Fruit fly (Drosophila melanogaster) whole organism, embryonic: ENCODE results near the gene Tsp97E.
A peak's percentile ranks its signal among the peaks of the same experiment; 100 is the strongest.

Source experiments
- Bdp1 ChIP-seq: fragments of 200-800 bp; sonication (Bioruptor generic); optimal IDR thresholded peaks from 3 replicates; lab custom pipeline; 2016; ENCODE audit warnings: missing biosample characterization, missing genetic modification characterization
- CG10209 ChIP-seq: fragments of 200-800 bp; sonication (Bioruptor generic); optimal IDR thresholded peaks from 3 replicates; lab custom pipeline; 2017; ENCODE audit warnings: missing biosample characterization, mild to moderate bottlenecking, missing genetic modification characterization, missing genetic modification reagents
- CG10959 ChIP-seq: fragments of 200-800 bp; sonication (Bioruptor generic); IDR thresholded peaks from 2 replicates; pipeline ENCODE4 v1.3.6; 2022; ENCODE audit warnings: missing biosample characterization, missing genetic modification characterization
- CG11456 ChIP-seq: fragments of 200-800 bp; sonication (Bioruptor generic); IDR thresholded peaks from 3 replicates; pipeline ENCODE4 v1.3.6; 2022; ENCODE audit warnings: missing biosample characterization, missing genetic modification characterization
- CG11560 ChIP-seq: fragments of 200-800 bp; sonication (Bioruptor generic); IDR thresholded peaks from 3 replicates; pipeline ENCODE4 v1.3.6; 2022; ENCODE audit warnings: missing biosample characterization, missing genetic modification characterization
- CG11695 ChIP-seq: fragments of 200-800 bp; sonication (Bioruptor generic); IDR thresholded peaks from 3 replicates; pipeline ENCODE4 v1.3.6; 2022; ENCODE audit warnings: missing biosample characterization, missing genetic modification characterization
- CG12236 ChIP-seq: fragments of 200-800 bp; sonication (Bioruptor generic); optimal IDR thresholded peaks from 2 replicates; lab custom pipeline; 2016; ENCODE audit warnings: missing biosample characterization, missing genetic modification characterization
- CG13296 ChIP-seq: fragments of 200-800 bp; sonication (Bioruptor generic); optimal IDR thresholded peaks from 3 replicates; lab custom pipeline; 2018; ENCODE audit warnings: missing biosample characterization, mild to moderate bottlenecking, missing genetic modification characterization
- CG13624 ChIP-seq: fragments of 200-800 bp; sonication (Bioruptor generic); optimal IDR thresholded peaks from 2 replicates; lab custom pipeline; 2016; ENCODE audit warnings: missing biosample characterization, missing genetic modification characterization
- CG15011 ChIP-seq: fragments of 200-800 bp; sonication (Bioruptor generic); optimal IDR thresholded peaks from 3 replicates; lab custom pipeline; 2018; ENCODE audit warnings: missing biosample characterization, mild to moderate bottlenecking, missing genetic modification characterization
- CG1529 ChIP-seq: fragments of 200-800 bp; sonication (Bioruptor generic); optimal IDR thresholded peaks from 3 replicates; lab custom pipeline; 2018; ENCODE audit warnings: missing biosample characterization, missing genetic modification characterization
- CG1603 ChIP-seq: fragments of 200-800 bp; sonication (Bioruptor generic); optimal IDR thresholded peaks from 2 replicates; lab custom pipeline; 2019; ENCODE audit warnings: missing biosample characterization, mild to moderate bottlenecking, missing genetic modification characterization, moderate library complexity
- CG16813 ChIP-seq: fragments of 200-800 bp; sonication (Bioruptor generic); IDR thresholded peaks from 3 replicates; pipeline ENCODE4 v1.3.6; 2022; ENCODE audit warnings: missing biosample characterization, missing genetic modification characterization; ENCODE audit not compliant: partially characterized antibody
- CG17359 ChIP-seq: fragments of 200-800 bp; sonication (Bioruptor generic); optimal IDR thresholded peaks from 3 replicates; lab custom pipeline; 2018; ENCODE audit warnings: missing biosample characterization, mild to moderate bottlenecking, missing genetic modification characterization, moderate library complexity
- CG17385 ChIP-seq: fragments of 200-800 bp; sonication (Bioruptor generic); optimal IDR thresholded peaks from 3 replicates; lab custom pipeline; 2018; ENCODE audit warnings: missing biosample characterization, mild to moderate bottlenecking, missing genetic modification characterization
- CG2678 ChIP-seq: fragments of 200-800 bp; sonication (Bioruptor generic); optimal IDR thresholded peaks from 3 replicates; lab custom pipeline; 2019; ENCODE audit warnings: missing biosample characterization, mild to moderate bottlenecking, missing genetic modification characterization, moderate library complexity
- CG30403 ChIP-seq: fragments of 200-800 bp; sonication (Bioruptor generic); optimal IDR thresholded peaks from 3 replicates; lab custom pipeline; 2016; ENCODE audit warnings: missing biosample characterization, missing genetic modification characterization
- CG5180 ChIP-seq: fragments of 200-800 bp; sonication (Bioruptor generic); optimal IDR thresholded peaks from 3 replicates; lab custom pipeline; 2017; ENCODE audit warnings: missing biosample characterization, missing genetic modification characterization, mild to moderate bottlenecking, moderate library complexity, missing genetic modification reagents
- CG6254 ChIP-seq: fragments of 200-800 bp; sonication (Bioruptor generic); optimal IDR thresholded peaks from 3 replicates; lab custom pipeline; 2017; ENCODE audit warnings: mild to moderate bottlenecking, missing biosample characterization, missing genetic modification reagents, missing genetic modification characterization
- CG8359 ChIP-seq: fragments of 200-800 bp; sonication (Bioruptor generic); optimal IDR thresholded peaks from 2 replicates; lab custom pipeline; 2017; ENCODE audit warnings: missing biosample characterization, mild to moderate bottlenecking, missing genetic modification characterization, borderline replicate concordance
- CG9215 ChIP-seq: fragments of 200-800 bp; sonication (Bioruptor generic); IDR thresholded peaks from 2 replicates; pipeline ENCODE4 v1.3.6; 2022; ENCODE audit warnings: missing biosample characterization, missing genetic modification characterization
- CoRest ChIP-seq: fragments of 200-800 bp; sonication (Bioruptor generic); optimal IDR thresholded peaks from 3 replicates; lab custom pipeline; 2018; ENCODE audit warnings: missing biosample characterization, mild to moderate bottlenecking, missing genetic modification characterization, moderate library complexity
- D ChIP-seq, 2 experiments: fragments of 200-800 bp in 1 of 2; fragments of >200 bp in 1 of 2; sonication (Bioruptor generic) in 1 of 2; optimal IDR thresholded peaks; 2 replicates in 1 of 2; 3 replicates in 1 of 2; lab custom pipeline; 2017; ENCODE audit warnings: mild to moderate bottlenecking in 1 of 2, missing biosample characterization in 1 of 2, missing genetic modification characterization in 1 of 2, missing genetic modification reagents in 1 of 2
- Dad ChIP-seq: fragments of 200-800 bp; sonication (Bioruptor generic); optimal IDR thresholded peaks from 3 replicates; lab custom pipeline; 2016; ENCODE audit warnings: missing biosample characterization, missing genetic modification characterization
- Dll ChIP-seq: fragments of 200-800 bp; sonication (Bioruptor generic); IDR thresholded peaks from 4 replicates; pipeline ENCODE4 v1.3.6; 2022; ENCODE audit warnings: missing biosample characterization, missing genetic modification characterization; ENCODE audit not compliant: partially characterized antibody
- Nf-YC ChIP-seq: fragments of 200-800 bp; optimal IDR thresholded peaks from 3 replicates; lab custom pipeline; 2019; ENCODE audit warnings: missing biosample characterization, mild to moderate bottlenecking, missing genetic modification characterization, moderate library complexity
- NfI ChIP-seq: fragments of 200-800 bp; sonication (Bioruptor generic); optimal IDR thresholded peaks from 3 replicates; lab custom pipeline; 2018; ENCODE audit warnings: missing biosample characterization, mild to moderate bottlenecking, missing genetic modification characterization, moderate library complexity
- Oaz ChIP-seq: fragments of 200-800 bp; sonication (Bioruptor generic); IDR thresholded peaks from 2 replicates; pipeline ENCODE4 v1.3.6; 2022; ENCODE audit warnings: missing biosample characterization, missing genetic modification characterization
- Opbp ChIP-seq: fragments of 200-800 bp; sonication (Bioruptor generic); IDR thresholded peaks from 3 replicates; pipeline ENCODE4 v1.3.6; 2022; ENCODE audit warnings: missing biosample characterization, missing genetic modification characterization; ENCODE audit not compliant: partially characterized antibody
- Sox100B ChIP-seq: fragments of 200-800 bp; sonication (Bioruptor generic); optimal IDR thresholded peaks from 3 replicates; lab custom pipeline; 2018; ENCODE audit warnings: missing biosample characterization, mild to moderate bottlenecking, missing genetic modification characterization
- Sry-β ChIP-seq: fragments of 200-800 bp; sonication (Bioruptor generic); optimal IDR thresholded peaks from 2 replicates; lab custom pipeline; 2018; ENCODE audit warnings: missing biosample characterization, mild to moderate bottlenecking, missing genetic modification characterization, moderate library complexity
- Sry-δ ChIP-seq: fragments of 200-800 bp; sonication (Bioruptor generic); optimal IDR thresholded peaks from 2 replicates; lab custom pipeline; 2016; ENCODE audit warnings: missing biosample characterization, missing genetic modification characterization
- Usf ChIP-seq: fragments of 200-800 bp; sonication (Bioruptor generic); optimal IDR thresholded peaks from 2 replicates; lab custom pipeline; 2017; ENCODE audit warnings: missing genotype, missing biosample characterization, missing genetic modification characterization
- ato ChIP-seq: fragments of 200-800 bp; sonication (Bioruptor generic); IDR thresholded peaks from 2 replicates; pipeline ENCODE4 v1.3.6; 2022; ENCODE audit warnings: missing biosample characterization, missing genetic modification characterization; ENCODE audit not compliant: partially characterized antibody
- ci ChIP-seq: fragments of 200-800 bp; sonication (Bioruptor generic); IDR thresholded peaks from 3 replicates; pipeline ENCODE4 v1.3.6; 2022; ENCODE audit warnings: missing biosample characterization, missing genetic modification characterization
- dmrt11E ChIP-seq: fragments of 200-800 bp; sonication (Bioruptor generic); optimal IDR thresholded peaks from 3 replicates; lab custom pipeline; 2018; ENCODE audit warnings: missing biosample characterization, mild to moderate bottlenecking, missing genetic modification characterization, moderate library complexity
- eyg ChIP-seq: fragments of 200-800 bp; sonication (Bioruptor generic); optimal IDR thresholded peaks from 3 replicates; lab custom pipeline; 2016; ENCODE audit warnings: missing biosample characterization, missing genetic modification characterization
- jigr1 ChIP-seq: fragments of 200-800 bp; sonication (Bioruptor generic); IDR thresholded peaks from 3 replicates; pipeline ENCODE4 v1.3.6; 2022; ENCODE audit warnings: missing biosample characterization, missing genetic modification characterization
- jumu ChIP-seq: fragments of 200-800 bp; sonication (Bioruptor generic); optimal IDR thresholded peaks from 3 replicates; lab custom pipeline; 2016; ENCODE audit warnings: missing biosample characterization, missing genetic modification characterization
- lilli ChIP-seq: fragments of 200-800 bp; sonication (Bioruptor generic); optimal IDR thresholded peaks from 3 replicates; lab custom pipeline; 2016; ENCODE audit warnings: missing biosample characterization, missing genetic modification characterization
- maf-S ChIP-seq: fragments of 200-800 bp; sonication (Bioruptor generic); optimal IDR thresholded peaks from 2 replicates; lab custom pipeline; 2016; ENCODE audit warnings: missing biosample characterization, missing genetic modification characterization
- odd ChIP-seq: fragments of 200-800 bp; sonication (Bioruptor generic); optimal IDR thresholded peaks from 2 replicates; lab custom pipeline; 2017; ENCODE audit warnings: missing biosample characterization, mild to moderate bottlenecking, missing genetic modification characterization
- sc ChIP-seq, 3 experiments: fragments of >200 bp in 2 of 3; fragments of 200-800 bp in 1 of 3; sonication (Bioruptor generic) in 1 of 3; optimal IDR thresholded peaks; 2 replicates in 2 of 3; 3 replicates in 1 of 3; lab custom pipeline; 2017; ENCODE audit warnings: mild to moderate bottlenecking in 1 of 3, missing biosample characterization in 1 of 3, missing genetic modification characterization in 1 of 3, missing genetic modification reagents in 1 of 3
- sisA ChIP-seq: fragments of 200-800 bp; sonication (Bioruptor generic); IDR thresholded peaks from 2 replicates; pipeline ENCODE4 v1.3.6; 2022; ENCODE audit warnings: missing biosample characterization, missing genetic modification characterization
- tap ChIP-seq: fragments of 200-800 bp; optimal IDR thresholded peaks from 3 replicates; lab custom pipeline; 2019; ENCODE audit warnings: missing biosample characterization, mild to moderate bottlenecking, missing genetic modification characterization, moderate library complexity
- tgo ChIP-seq: fragments of 200-800 bp; sonication (Bioruptor generic); IDR thresholded peaks from 3 replicates; pipeline ENCODE4 v1.3.6; 2022; ENCODE audit warnings: missing biosample characterization, missing genetic modification characterization
- tll ChIP-seq, 2 experiments: fragments of 200-800 bp in 1 of 2; fragments of >200 bp in 1 of 2; sonication (Bioruptor generic) in 1 of 2; optimal IDR thresholded peaks; 2 replicates each; lab custom pipeline; 2017 to 2019; ENCODE audit warnings: missing biosample characterization in 2 of 2, missing genetic modification characterization in 2 of 2, mild to moderate bottlenecking in 1 of 2, moderate library complexity in 1 of 2
- tx ChIP-seq: fragments of 200-800 bp; sonication (Bioruptor generic); optimal IDR thresholded peaks from 2 replicates; lab custom pipeline; 2016; ENCODE audit warnings: missing biosample characterization, missing genetic modification characterization
- usp ChIP-seq: fragments of >200 bp; optimal IDR thresholded peaks from 2 replicates; lab custom pipeline; 2017; ENCODE audit warnings: missing biosample characterization, missing genetic modification characterization

The Tsp97E gene

DNA sequence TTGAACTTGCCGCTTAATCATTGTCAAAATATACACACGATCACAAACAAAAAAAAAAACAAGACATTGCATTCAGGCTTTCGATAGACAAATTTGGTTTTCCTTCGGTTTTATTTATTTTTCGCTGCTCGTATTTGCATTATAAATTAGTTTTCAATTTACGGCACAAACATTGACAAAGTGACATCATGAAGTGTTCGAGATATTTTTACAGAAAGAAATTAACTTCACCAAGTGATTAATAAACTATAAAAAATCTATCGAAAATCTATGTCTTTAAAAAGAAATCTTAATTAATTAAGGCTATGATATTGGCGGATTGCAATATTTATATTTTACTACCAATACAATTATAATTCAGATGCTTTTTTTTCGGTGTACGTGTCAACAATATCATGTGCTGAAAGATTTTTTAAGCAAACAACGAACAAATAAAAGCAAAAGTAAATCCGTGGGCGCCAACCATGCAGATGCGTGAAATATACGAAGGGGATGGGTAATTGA is 40.7 kb downstream of the Tsp97E start (continued):
- peak; percentile 30 for TF ChIP-seq CG17385 (GFP tag; lab: Kevin White, UChicago)
- peak; percentile 29 for TF ChIP-seq CG10209 (GFP tag; lab: Kevin White, UChicago)
- TF ChIP-seq Nf-YC: peak; percentile 56
- TF ChIP-seq CG13296: peak; percentile 74
- TF ChIP-seq jigr1 (GFP tag; lab: Robert Waterston, UW): no peak
- TF ChIP-seq CG13624 (GFP tag; lab: Kevin White, UChicago): peak; percentile 50
- TF ChIP-seq odd (GFP tag; lab: Kevin White, UChicago): peak; percentile 54
- TF ChIP-seq sc (optimal IDR thresholded peaks at IDR 0.05; lab: Kevin White, UChicago): no peak
- TF ChIP-seq sc (GFP tag; optimal IDR thresholded peaks at IDR 0.05; lab: Kevin White, UChicago): peak; percentile 41
- no peak for TF ChIP-seq Oaz (GFP tag; lab: Robert Waterston, UW)
- no peak for TF ChIP-seq maf-S (GFP tag; lab: Kevin White, UChicago)
- no peak for TF ChIP-seq Usf
- TF ChIP-seq jumu: no peak
- TF ChIP-seq D (optimal IDR thresholded peaks at IDR 0.05; lab: Kevin White, UChicago): no peak
- peak; percentile 20 for TF ChIP-seq D (GFP tag; optimal IDR thresholded peaks at IDR 0.05; lab: Kevin White, UChicago)
- peak; percentile 3 for TF ChIP-seq Sry-β (GFP tag; lab: Kevin White, UChicago)
- TF ChIP-seq ci: 0 out of 3 replicates have a peak, but pooled peaks have one; percentile 36
- peak; percentile 39 for TF ChIP-seq CG1603 (tag; lab: Kevin White, UChicago)
- peak; percentile 65 for TF ChIP-seq CG5180
- TF ChIP-seq tgo: peak; percentile 36; the same call in 2 of the 3 replicates
- TF ChIP-seq CG30403 (GFP tag; lab: Kevin White, UChicago): peak; percentile 50
- no peak for TF ChIP-seq tll (GFP tag; optimal IDR thresholded peaks at IDR 0.05; lab: Kevin White, UChicago)
- no peak for TF ChIP-seq CG10959
- no peak for TF ChIP-seq Opbp
- no peak for TF ChIP-seq CG6254 (GFP tag; lab: Kevin White, UChicago)
- TF ChIP-seq lilli (GFP tag; lab: Kevin White, UChicago): no peak
- peak; percentile 29 for TF ChIP-seq dmrt11E (tag; lab: Kevin White, UChicago)
- TF ChIP-seq Sry-δ (GFP tag; lab: Kevin White, UChicago): no peak
- no peak for TF ChIP-seq Dad
- no peak for TF ChIP-seq Bdp1
- peak; percentile 23 for TF ChIP-seq CG15011 (GFP tag; lab: Kevin White, UChicago)
- no peak for TF ChIP-seq sisA (GFP tag; lab: Robert Waterston, UW)
- peak; percentile 57 for TF ChIP-seq CG17359 (tag; lab: Kevin White, UChicago)
- no peak for TF ChIP-seq CG16813 (GFP tag; lab: Robert Waterston, UW)
- TF ChIP-seq tx (GFP tag; lab: Kevin White, UChicago): no peak
- TF ChIP-seq Dll (GFP tag; lab: Robert Waterston, UW): no peak
- peak; percentile 40 for TF ChIP-seq CoRest
- no peak for TF ChIP-seq CG1529
- peak; percentile 28 for TF ChIP-seq tap (tag; lab: Kevin White, UChicago)
- no peak for TF ChIP-seq CG11456 (GFP tag; lab: Robert Waterston, UW)
- peak; percentile 86 for TF ChIP-seq CG2678 (tag; lab: Kevin White, UChicago)
- TF ChIP-seq NfI (GFP tag; lab: Kevin White, UChicago): no peak
- TF ChIP-seq Sox100B (GFP tag; lab: Kevin White, UChicago): peak; percentile 80
- 0 out of 3 replicates have a peak, but pooled peaks have one; percentile 31 for TF ChIP-seq CG11695 (GFP tag; lab: Robert Waterston, UW)
- no peak for TF ChIP-seq CG9215 (GFP tag; lab: Robert Waterston, UW)
- TF ChIP-seq CG11560 (tag; lab: Robert Waterston, UW): no peak
- TF ChIP-seq CG8359 (GFP tag; lab: Kevin White, UChicago): peak; percentile 43
- TF ChIP-seq usp: no peak
- TF ChIP-seq CG12236: no peak
- no peak for TF ChIP-seq ato (GFP tag; lab: Robert Waterston, UW)
- TF ChIP-seq eyg (GFP tag; lab: Kevin White, UChicago): peak; percentile 49
